Fruit fly (Drosophila melanogaster) whole organism, wandering third instar larva: ENCODE results near the gene Grx1.

Source experiments
- HLH106 ChIP-seq: fragments of 200-800 bp; optimal IDR thresholded peaks from 3 replicates; lab custom pipeline; 2019; ENCODE audit warnings: missing biosample characterization, mild to moderate bottlenecking, missing genetic modification characterization, moderate library complexity
- Hr78 ChIP-seq: fragments of >200 bp; optimal IDR thresholded peaks from 2 replicates; lab custom pipeline; 2017; ENCODE audit warnings: missing biosample characterization, missing genetic modification characterization
- Jra ChIP-seq: sonication (Bioruptor generic); optimal IDR thresholded peaks from 2 replicates; lab custom pipeline; 2016; ENCODE audit warnings: missing biosample characterization, missing genetic modification characterization
- Mio ChIP-seq: sonication (Bioruptor generic); optimal IDR thresholded peaks from 2 replicates; lab custom pipeline; 2016; ENCODE audit warnings: missing biosample characterization, missing genetic modification characterization
- Myc ChIP-seq: fragments of >200 bp; optimal IDR thresholded peaks from 2 replicates; lab custom pipeline; 2017
- OdsH ChIP-seq: fragments of 200-800 bp; sonication (Bioruptor generic); optimal IDR thresholded peaks from 2 replicates; lab custom pipeline; 2016; ENCODE audit warnings: missing biosample characterization, mild to moderate bottlenecking, missing genetic modification characterization
- Sp1 ChIP-seq: fragments of 200-800 bp; sonication (Bioruptor generic); optimal IDR thresholded peaks from 3 replicates; lab custom pipeline; 2019; ENCODE audit warnings: missing biosample characterization, mild to moderate bottlenecking, missing genetic modification characterization, moderate library complexity
- dmrt93B ChIP-seq: fragments of 200-800 bp; sonication (Bioruptor generic); optimal IDR thresholded peaks from 2 replicates; lab custom pipeline; 2018; ENCODE audit warnings: missing biosample characterization, mild to moderate bottlenecking, missing genetic modification characterization
- dsf ChIP-seq: sonication (Bioruptor generic); optimal IDR thresholded peaks from 2 replicates; lab custom pipeline; 2016; ENCODE audit warnings: missing biosample characterization, missing genetic modification characterization, borderline replicate concordance
- fru ChIP-seq: fragments of 200-800 bp; sonication (Bioruptor generic); optimal IDR thresholded peaks from 3 replicates; lab custom pipeline; 2016; ENCODE audit warnings: missing biosample characterization, mild to moderate bottlenecking, missing genetic modification characterization
- h ChIP-seq: fragments of 200-800 bp; sonication (Bioruptor generic); optimal IDR thresholded peaks from 3 replicates; lab custom pipeline; 2016; ENCODE audit warnings: missing biosample characterization, mild to moderate bottlenecking, missing genetic modification characterization
- rgr ChIP-seq: fragments of 200-800 bp; sonication (Bioruptor generic); optimal IDR thresholded peaks from 3 replicates; lab custom pipeline; 2016; ENCODE audit warnings: missing biosample characterization, mild to moderate bottlenecking, missing genetic modification characterization
- sage ChIP-seq: fragments of 200-800 bp; sonication (Bioruptor generic); optimal IDR thresholded peaks from 2 replicates; lab custom pipeline; 2016; ENCODE audit warnings: missing biosample characterization, mild to moderate bottlenecking, missing genetic modification characterization
- woc ChIP-seq: sonication (Bioruptor generic); optimal IDR thresholded peaks from 2 replicates; lab custom pipeline; 2016; ENCODE audit warnings: missing biosample characterization, mild to moderate bottlenecking, missing genetic modification characterization

DNA sequence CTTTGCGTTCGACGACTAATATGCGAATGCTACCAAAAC, 23.0 kb upstream of the Grx1 start, which contains the start of gene Indy:
- TF ChIP-seq Jra (GFP tag; lab: Kevin White, UChicago) (no peak), h (GFP tag; lab: Kevin White, UChicago) (no peak), Mio (GFP tag; lab: Kevin White, UChicago) (no peak), rgr (GFP tag; lab: Kevin White, UChicago) (no peak), woc (GFP tag; lab: Kevin White, UChicago) (no peak), fru (GFP tag; lab: Kevin White, UChicago) (no peak), Sp1 (no peak), HLH106 (no peak), dsf (GFP tag; lab: Kevin White, UChicago) (no peak), OdsH (GFP tag; lab: Kevin White, UChicago) (no peak), sage (GFP tag; lab: Kevin White, UChicago) (no peak), Myc (no peak), Hr78 (GFP tag; lab: Kevin White, UChicago) (no peak), dmrt93B (GFP tag; lab: Kevin White, UChicago) (no peak)
